Worm (Caenorhabditis elegans): ENCODE results near the gene C27H6.8.

C27H6.8 gene

ce11 chrV:9995791-9996190, 8.2 kb upstream of the C27H6.8 start, which contains the start of gene K08H10.6:
Gene K08H10.6, minus strand, starts transcription at chrV:9995891.
- TF ChIP-seq bed-3 (GFP tag; optimal IDR thresholded peaks at IDR 0.05) (no peak), ham-2 (GFP tag; optimal IDR thresholded peaks at IDR 0.05) (no peak), tbx-8 (GFP tag; optimal IDR thresholded peaks at IDR 0.05) (no peak), M03D4.4 (tag; optimal IDR thresholded peaks at IDR 0.05) (no peak), zip-8 (tag; optimal IDR thresholded peaks at IDR 0.05) (no peak), flh-1 (GFP tag; optimal IDR thresholded peaks at IDR 0.05) (no peak), ces-1 (GFP tag; optimal IDR thresholded peaks at IDR 0.05) (no peak), ceh-43 (GFP tag; optimal IDR thresholded peaks at IDR 0.05) (no peak), ztf-11 (tag; optimal IDR thresholded peaks at IDR 0.05) (no peak), mep-1 (tag; optimal IDR thresholded peaks at IDR 0.05) (no peak), mab-5 (tag; optimal IDR thresholded peaks at IDR 0.05) (no peak), sem-2 (GFP tag; optimal IDR thresholded peaks at IDR 0.05) (no peak), mls-2 (tag; optimal IDR thresholded peaks at IDR 0.05) (no peak), cnd-1 (tag; optimal IDR thresholded peaks at IDR 0.05) (no peak)

ce11 chrV:9991610-9992009, 4.0 kb upstream of the C27H6.8 start, which contains the start of the genes rde-1 and trpp-6:
Gene rde-1, minus strand, starts transcription at chrV:9991642.
Gene trpp-6, plus strand, starts transcription at chrV:9991895.
- TF ChIP-seq M03D4.4 (tag; optimal IDR thresholded peaks at IDR 0.05), result no peak
- TF ChIP-seq mls-2 (tag; optimal IDR thresholded peaks at IDR 0.05), result no peak
- TF ChIP-seq ceh-83 (GFP tag; optimal IDR thresholded peaks at IDR 0.05), result no peak
- TF ChIP-seq ces-1 (GFP tag; optimal IDR thresholded peaks at IDR 0.05), result no peak
- TF ChIP-seq lin-32 (GFP tag; optimal IDR thresholded peaks at IDR 0.05), result no peak

ce11 chrV:9986177-9986576, 1.4 kb downstream of the C27H6.8 start, which contains the start of gene rmd-2:
Gene rmd-2, minus strand, starts transcription at chrV:9986277.
- TF ChIP-seq snpc-4 (tag; optimal IDR thresholded peaks at IDR 0.05) (no peak), flh-1 (GFP tag; optimal IDR thresholded peaks at IDR 0.05) (no peak), unc-120 (tag; optimal IDR thresholded peaks at IDR 0.05; ENCODE audit: poor library complexity, severe bottlenecking) (no peak), lsy-2 (tag; optimal IDR thresholded peaks at IDR 0.05) (no peak), hlh-1 (tag; optimal IDR thresholded peaks at IDR 0.05) (no peak), lin-13 (tag; optimal IDR thresholded peaks at IDR 0.05) (no peak), elt-1 (tag; optimal IDR thresholded peaks at IDR 0.05; ENCODE audit: borderline replicate concordance, insufficient read depth) (no peak), unc-39 (tag; optimal IDR thresholded peaks at IDR 0.05) (no peak), unc-62 (GFP tag; optimal IDR thresholded peaks at IDR 0.05) (no peak), mep-1 (tag; optimal IDR thresholded peaks at IDR 0.05) (no peak), lin-32 (GFP tag; optimal IDR thresholded peaks at IDR 0.05) (no peak), ceh-39 (tag; optimal IDR thresholded peaks at IDR 0.05) (no peak), ceh-83 (GFP tag; optimal IDR thresholded peaks at IDR 0.05) (no peak), nhr-76 (tag; optimal IDR thresholded peaks at IDR 0.05) (no peak), nhr-237 (tag; optimal IDR thresholded peaks at IDR 0.05) (no peak), nhr-28 (tag; optimal IDR thresholded peaks at IDR 0.05) (no peak), ces-1 (GFP tag; optimal IDR thresholded peaks at IDR 0.05) (no peak), pha-4 (tag; optimal IDR thresholded peaks at IDR 0.05) (no peak), bed-3 (GFP tag; optimal IDR thresholded peaks at IDR 0.05) (no peak)

ce11 chrV:9985227-9985864, 2.2 kb downstream of the C27H6.8 start:
- TF ChIP-seq elt-1 (tag; optimal IDR thresholded peaks at IDR 0.05; ENCODE audit: borderline replicate concordance, insufficient read depth) (peak; percentile 87), tbx-8 (GFP tag; optimal IDR thresholded peaks at IDR 0.05) (no peak)

- TF ChIP-seq bed-3 (GFP tag; optimal IDR thresholded peaks at IDR 0.05) (no peak), mab-5 (tag; optimal IDR thresholded peaks at IDR 0.05) (no peak), zip-8 (tag; optimal IDR thresholded peaks at IDR 0.05) (no peak), ceh-83 (GFP tag; optimal IDR thresholded peaks at IDR 0.05) (no peak), mep-1 (tag; optimal IDR thresholded peaks at IDR 0.05) (no peak), mls-2 (tag; optimal IDR thresholded peaks at IDR 0.05) (no peak), ham-2 (GFP tag; optimal IDR thresholded peaks at IDR 0.05) (no peak), nhr-12 (tag; optimal IDR thresholded peaks at IDR 0.05) (no peak), blmp-1 (tag; optimal IDR thresholded peaks at IDR 0.05) (no peak), nhr-2 (tag; optimal IDR thresholded peaks at IDR 0.05) (no peak), lsy-2 (tag; optimal IDR thresholded peaks at IDR 0.05) (no peak), nhr-76 (tag; optimal IDR thresholded peaks at IDR 0.05) (no peak), drap-1 (GFP tag; optimal IDR thresholded peaks at IDR 0.05) (no peak), sem-2 (GFP tag; optimal IDR thresholded peaks at IDR 0.05) (no peak), unc-120 (tag; optimal IDR thresholded peaks at IDR 0.05; ENCODE audit: poor library complexity, severe bottlenecking) (no peak), snpc-4 (tag; optimal IDR thresholded peaks at IDR 0.05) (no peak), elt-1 (tag; optimal IDR thresholded peaks at IDR 0.05; ENCODE audit: borderline replicate concordance, insufficient read depth) (no peak), lin-32 (GFP tag; optimal IDR thresholded peaks at IDR 0.05) (no peak), unc-39 (tag; optimal IDR thresholded peaks at IDR 0.05) (no peak), cnd-1 (tag; optimal IDR thresholded peaks at IDR 0.05) (no peak)
Observed at ce11 chrV:9984821-9985220, 2.8 kb downstream of the C27H6.8 start.

Data from whole organism, mixed stage, embryonic.